Fruit fly (Drosophila melanogaster): ENCODE data around the gene snsl.

snsl gene

dm6 chr2L:4915715-4916153 is 9.2 kb upstream of the snsl start (continued):
- TF ChIP-seq ATbp (GFP tag; optimal IDR thresholded peaks at IDR 0.05) (peak; percentile 47), croc (GFP tag; conservative IDR thresholded peaks at IDR 0.05) (peak; percentile 46; the same call in 2 of the 3 replicates), CG13424 (tag; optimal IDR thresholded peaks at IDR 0.05) (peak; percentile 24), mld (GFP tag; IDR thresholded peaks at IDR 0.05; ENCODE audit: partially characterized antibody) (no peak), H15 (GFP tag; IDR thresholded peaks at IDR 0.05) (0 out of 3 replicates have a peak, but pooled peaks have one; percentile 59), Hr3 (GFP tag; optimal IDR thresholded peaks at IDR 0.05) (peak; percentile 17), fd96Cb (tag; optimal IDR thresholded peaks at IDR 0.05) (peak; percentile 50), Dll (GFP tag; IDR thresholded peaks at IDR 0.05; ENCODE audit: partially characterized antibody) (no peak), wdn (GFP tag; IDR thresholded peaks at IDR 0.05) (peak; percentile 13; the same call in 1 of the 2 replicates), nmo (GFP tag; optimal IDR thresholded peaks at IDR 0.05) (peak; percentile 51), CG8089 (GFP tag; optimal IDR thresholded peaks at IDR 0.05) (no peak), BtbVII (GFP tag; optimal IDR thresholded peaks at IDR 0.05) (peak; percentile 30), Hr51 (GFP tag; optimal IDR thresholded peaks at IDR 0.05) (peak in 1 of 2 experiments; percentile 28), Ptx1 (GFP tag; IDR thresholded peaks at IDR 0.05) (peak; percentile 18; the same call in 1 of the 2 replicates), CG2678 (tag; optimal IDR thresholded peaks at IDR 0.05) (peak; percentile 50), lmd (GFP tag; IDR thresholded peaks at IDR 0.05) (peak; percentile 37), gsb-n (tag; optimal IDR thresholded peaks at IDR 0.05) (peak; percentile 6), Xrp1 (GFP tag; IDR thresholded peaks at IDR 0.05) (peak; percentile 39), CG8359 (GFP tag; optimal IDR thresholded peaks at IDR 0.05; ENCODE audit: borderline replicate concordance) (peak; percentile 7), bsh (GFP tag; optimal IDR thresholded peaks at IDR 0.05) (peak in 1 of 2 experiments; percentile 24), vvl (GFP tag; IDR thresholded peaks at IDR 0.05) (0 out of 2 replicates have a peak, but pooled peaks have one; percentile 22), NFAT (GFP tag; IDR thresholded peaks at IDR 0.05) (no peak), CG7556 (GFP tag; optimal IDR thresholded peaks at IDR 0.05) (peak; percentile 40), CG7839 (tag; optimal IDR thresholded peaks at IDR 0.05) (peak; percentile 41), CG15601 (tag; optimal IDR thresholded peaks at IDR 0.05) (peak; percentile 7)

- TF ChIP-seq stc (GFP tag; IDR thresholded peaks at IDR 0.05) = peak; percentile 86
- peak; percentile 93 for TF ChIP-seq dmrt99B (tag; optimal IDR thresholded peaks at IDR 0.05)
- TF ChIP-seq CG7963 (GFP tag; IDR thresholded peaks at IDR 0.05; ENCODE audit: partially characterized antibody) = no peak
- no peak for TF ChIP-seq Doc2 (GFP tag; IDR thresholded peaks at IDR 0.05)
- peak; percentile 71 for TF ChIP-seq odd (GFP tag; optimal IDR thresholded peaks at IDR 0.05)
- TF ChIP-seq Bgb (GFP tag; IDR thresholded peaks at IDR 0.05; ENCODE audit: partially characterized antibody) = no peak
- no peak; the same call in 1 of the 2 replicates for TF ChIP-seq chm (GFP tag; IDR thresholded peaks at IDR 0.05)
- no peak for TF ChIP-seq mirr (GFP tag; optimal IDR thresholded peaks at IDR 0.05)
- peak; percentile 62; the same call in 2 of the 3 replicates for TF ChIP-seq Aef1 (GFP tag; IDR thresholded peaks at IDR 0.05)
- no peak for TF ChIP-seq CG9932 (GFP tag; IDR thresholded peaks at IDR 0.05)
- no peak for TF ChIP-seq crc (GFP tag; optimal IDR thresholded peaks at IDR 0.05)
- TF ChIP-seq Ssrp (tag; optimal IDR thresholded peaks at IDR 0.05) = peak; percentile 67
- TF ChIP-seq org-1 (GFP tag; optimal IDR thresholded peaks at IDR 0.05) = peak; percentile 62
- peak; percentile 31 for TF ChIP-seq scrt (GFP tag; optimal IDR thresholded peaks at IDR 0.05)
- peak; percentile 89 for TF ChIP-seq CG11504 (tag; optimal IDR thresholded peaks at IDR 0.05)
- TF ChIP-seq CG1024 (GFP tag; IDR thresholded peaks at IDR 0.05) = peak; percentile 75
- TF ChIP-seq knrl (GFP tag; IDR thresholded peaks at IDR 0.05; ENCODE audit: partially characterized antibody) = no peak
- TF ChIP-seq kni (GFP tag; optimal IDR thresholded peaks at IDR 0.05) = no peak
- no peak for TF ChIP-seq ham (GFP tag; IDR thresholded peaks at IDR 0.05)
- TF ChIP-seq trh (GFP tag; optimal IDR thresholded peaks at IDR 0.05) = no peak
- no peak for TF ChIP-seq pzg (GFP tag; optimal IDR thresholded peaks at IDR 0.05)
- peak; percentile 17 for TF ChIP-seq Jarid2 (GFP tag; optimal IDR thresholded peaks at IDR 0.05)
- TF ChIP-seq CG9609 (GFP tag; optimal IDR thresholded peaks at IDR 0.05) = no peak
- TF ChIP-seq CG7271 (tag; optimal IDR thresholded peaks at IDR 0.05) = no peak
- no peak for TF ChIP-seq CG10543 (GFP tag; optimal IDR thresholded peaks at IDR 0.05)
Observed at dm6 chr2L:4907986-4908385, 1.4 kb upstream of the snsl start.

All from whole organism, embryonic.